Worm (Caenorhabditis elegans): ENCODE data around the gene hyl-1.

DNA sequence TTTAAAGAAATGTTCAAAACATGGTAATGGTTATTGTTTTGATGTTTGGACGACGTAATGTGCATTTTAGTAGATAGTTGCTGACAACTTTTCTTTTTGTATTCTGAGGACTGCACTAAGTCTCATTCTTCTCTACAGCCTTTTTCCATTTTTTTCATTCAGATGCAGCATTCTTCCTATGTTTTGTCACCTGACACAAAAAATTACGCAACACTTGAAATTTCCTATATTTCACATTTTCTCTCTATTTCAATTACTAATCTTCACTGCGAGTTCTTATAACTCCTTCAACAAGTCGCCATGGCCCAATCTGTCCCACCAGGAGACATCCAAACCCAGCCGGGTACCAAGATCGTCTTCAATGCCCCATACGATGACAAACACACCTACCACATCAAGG is 32.2 kb downstream of the hyl-1 start, which contains the start of gene Y59H11AM.1:
- TF ChIP-seq egl-27 (tag; optimal IDR thresholded peaks at IDR 0.05), result no peak
- TF ChIP-seq hmg-11 (tag; optimal IDR thresholded peaks at IDR 0.05), result no peak
- TF ChIP-seq nhr-23 (tag; optimal IDR thresholded peaks at IDR 0.05), result no peak
- TF ChIP-seq elt-3 (tag; optimal IDR thresholded peaks at IDR 0.05), result no peak
- no peak for TF ChIP-seq aly-2 (tag; optimal IDR thresholded peaks at IDR 0.05)
- no peak for TF ChIP-seq lin-15B (tag; optimal IDR thresholded peaks at IDR 0.05)
- TF ChIP-seq nhr-11 (tag; optimal IDR thresholded peaks at IDR 0.05), result no peak
- no peak for TF ChIP-seq pha-4 (tag; optimal IDR thresholded peaks at IDR 0.05)
- TF ChIP-seq nhr-237 (tag; optimal IDR thresholded peaks at IDR 0.05), result no peak
- TF ChIP-seq snpc-4 (tag; optimal IDR thresholded peaks at IDR 0.05), result no peak
